Worm (Caenorhabditis elegans): ENCODE data around the gene E04F6.9.

DNA sequence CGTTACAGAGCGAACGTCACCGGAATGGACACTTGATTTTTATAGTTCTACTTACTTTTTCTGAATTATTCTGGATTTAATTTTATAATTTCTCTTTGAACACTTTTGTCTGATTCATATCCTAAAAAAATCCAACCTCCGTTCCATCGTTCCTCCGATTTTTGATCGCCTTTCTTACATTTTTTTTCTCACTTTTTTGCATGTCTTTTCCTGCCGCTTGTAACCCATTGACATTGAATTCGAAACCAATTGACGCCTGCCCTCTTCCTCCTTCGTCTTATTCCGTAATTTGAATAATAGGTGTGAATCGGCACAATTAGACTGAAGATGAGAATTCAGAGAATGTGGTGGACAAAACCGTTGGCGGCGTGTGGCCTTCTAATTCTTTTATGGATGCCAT is 33.6 kb upstream of the E04F6.9 start, which contains the start of gene skpo-3:
- no peak for TF ChIP-seq dao-5 (tag; optimal IDR thresholded peaks at IDR 0.05)
- TF ChIP-seq him-1 (tag; optimal IDR thresholded peaks at IDR 0.05) = no peak
- no peak for TF ChIP-seq W03F9.2 (tag; optimal IDR thresholded peaks at IDR 0.05)
